Worm (Caenorhabditis elegans) whole organism, L4 larva: Measurements from ENCODE around the gene H25K10.1.
A peak's percentile ranks its signal among the peaks of the same experiment; 100 is the strongest.

Experiments
- D1046.2 ChIP-seq: fragments of 200-800 bp; sonication (Bioruptor generic); IDR thresholded peaks from 2 replicates; pipeline ENCODE4 v1.3.6; 2022; ENCODE audit warnings: missing genetic modification characterization, missing compliant biosample characterization
- F49E8.2 ChIP-seq: sonication (generic microtip); optimal IDR thresholded peaks from 2 replicates; lab custom pipeline; 2016; ENCODE audit warnings: missing compliant biosample characterization, mild to moderate bottlenecking, missing genetic modification characterization, borderline replicate concordance
- ZK546.5 ChIP-seq, 2 experiments: sonication (generic microtip); optimal IDR thresholded peaks; 2 replicates each; lab custom pipeline; 2017; ENCODE audit warnings: missing biosample characterization in 2 of 2, missing genetic modification characterization in 2 of 2
- aha-1 ChIP-seq: fragments of 150-350 bp; peaks from one replicate; lab custom pipeline; 2014; ENCODE audit warnings: missing biosample characterization, missing genetic modification characterization
- aly-2 ChIP-seq: sonication (generic microtip); optimal IDR thresholded peaks from 2 replicates; lab custom pipeline; 2018; ENCODE audit warnings: missing biosample characterization, missing genetic modification characterization
- arid-1 ChIP-seq: fragments of 200-800 bp; sonication (Bioruptor generic); conservative IDR thresholded peaks from 2 replicates; pipeline ENCODE4 v1.3.6; 2022; ENCODE audit warnings: missing genetic modification reagents, missing genetic modification characterization, missing compliant biosample characterization
- attf-4 ChIP-seq: sonication (generic microtip); optimal IDR thresholded peaks from 3 replicates; lab custom pipeline; 2017; ENCODE audit warnings: missing biosample characterization, missing genetic modification characterization
- ceh-32 ChIP-seq: sonication (generic microtip); optimal IDR thresholded peaks from 2 replicates; lab custom pipeline; 2016; ENCODE audit warnings: mild to moderate bottlenecking, missing genetic modification characterization, missing compliant biosample characterization; ENCODE audit not compliant: poor library complexity
- ceh-82 ChIP-seq: sonication (generic microtip); optimal IDR thresholded peaks from 2 replicates; lab custom pipeline; 2017; ENCODE audit warnings: missing biosample characterization, missing genetic modification characterization
- daf-16 ChIP-seq, 3 experiments: sonication (generic microtip); optimal IDR thresholded peaks; 2 replicates each; lab custom pipeline; 2016 to 2017; ENCODE audit warnings: missing genetic modification characterization in 3 of 3, missing genetic modification reagents in 3 of 3, mild to moderate bottlenecking in 2 of 3, missing compliant biosample characterization in 2 of 3, missing biosample characterization in 1 of 3, moderate library complexity in 1 of 3
- dmd-8 ChIP-seq: fragments of 200-800 bp; sonication (Bioruptor generic); IDR thresholded peaks from 2 replicates; pipeline ENCODE4 v1.3.6; 2022; ENCODE audit warnings: missing genetic modification characterization, missing compliant biosample characterization
- egl-27 ChIP-seq: sonication (generic microtip); optimal IDR thresholded peaks from 3 replicates; lab custom pipeline; 2017; ENCODE audit warnings: missing biosample characterization, missing genetic modification reagents, missing genetic modification characterization
- fkh-10 ChIP-seq: fragments of 150-350 bp; optimal IDR thresholded peaks from 2 replicates; lab custom pipeline; 2014; ENCODE audit warnings: missing biosample characterization, missing genetic modification reagents, missing genetic modification characterization
- hif-1 ChIP-seq, 2 experiments: sonication (generic microtip); optimal IDR thresholded peaks; 2 replicates each; lab custom pipeline; 2016 to 2017; ENCODE audit warnings: missing compliant biosample characterization in 2 of 2, missing genetic modification characterization in 2 of 2, missing genetic modification reagents in 2 of 2, missing genotype in 2 of 2, mild to moderate bottlenecking in 1 of 2
- hlh-11 ChIP-seq: fragments of 200-800 bp; sonication (Bioruptor generic); optimal IDR thresholded peaks from 2 replicates; lab custom pipeline; 2018; ENCODE audit warnings: mild to moderate bottlenecking, missing genetic modification characterization, missing compliant biosample characterization
- hmg-1.1 ChIP-seq: fragments of 200-800 bp; sonication (Bioruptor generic); IDR thresholded peaks from 2 replicates; pipeline ENCODE4 v1.3.6; 2022; ENCODE audit warnings: missing genetic modification reagents, missing genetic modification characterization, missing compliant biosample characterization
- lim-7 ChIP-seq: fragments of 200-800 bp; sonication (Bioruptor generic); IDR thresholded peaks from 2 replicates; pipeline ENCODE4 v1.3.6; 2022; ENCODE audit warnings: missing genetic modification characterization, missing compliant biosample characterization
- lin-13 ChIP-seq: fragments of 150-350 bp; optimal IDR thresholded peaks from 2 replicates; lab custom pipeline; 2014; ENCODE audit warnings: missing biosample characterization, missing genetic modification reagents, missing genetic modification characterization
- lin-39 ChIP-seq: fragments of 150-350 bp; optimal IDR thresholded peaks from 2 replicates; lab custom pipeline; 2014; ENCODE audit warnings: missing biosample characterization, missing genetic modification reagents, missing genetic modification characterization
- mdt-29 ChIP-seq: fragments of 200-800 bp; sonication (Bioruptor generic); IDR thresholded peaks from 2 replicates; pipeline ENCODE4 v1.3.6; 2022; ENCODE audit warnings: missing genetic modification reagents, missing genetic modification characterization, missing compliant biosample characterization
- mes-2 ChIP-seq: sonication (generic microtip); optimal IDR thresholded peaks from 2 replicates; lab custom pipeline; 2016; ENCODE audit warnings: missing genotype, mild to moderate bottlenecking, missing genetic modification characterization, missing compliant biosample characterization; ENCODE audit not compliant: poor library complexity, severe bottlenecking
- nhr-102 ChIP-seq: sonication (generic microtip); optimal IDR thresholded peaks from 2 replicates; lab custom pipeline; 2016; ENCODE audit warnings: mild to moderate bottlenecking, missing genetic modification characterization, moderate library complexity, missing compliant biosample characterization
- nhr-237 ChIP-seq: sonication (generic microtip); optimal IDR thresholded peaks from 2 replicates; lab custom pipeline; 2017; ENCODE audit warnings: missing biosample characterization, missing genetic modification characterization
- nhr-6 ChIP-seq: fragments of 150-350 bp; optimal IDR thresholded peaks from 2 replicates; lab custom pipeline; 2014; ENCODE audit warnings: missing biosample characterization, missing genetic modification characterization
- nhr-76 ChIP-seq: fragments of 150-350 bp; optimal IDR thresholded peaks from 2 replicates; lab custom pipeline; 2014; ENCODE audit warnings: missing biosample characterization, missing genetic modification characterization
- nhr-77 ChIP-seq: fragments of 150-350 bp; optimal IDR thresholded peaks from 2 replicates; lab custom pipeline; 2014; ENCODE audit warnings: missing biosample characterization, missing genetic modification characterization
- pha-4 ChIP-seq, 2 experiments: fragments of 150-350 bp in 1 of 2; fragments of 200-800 bp in 1 of 2; sonication (Bioruptor generic) in 1 of 2; IDR thresholded peaks in 1 of 2; optimal IDR thresholded peaks in 1 of 2; 2 replicates each; pipeline versions ENCODE4 v1.3.6 to Lab custom; 2014 to 2022; ENCODE audit warnings: missing genetic modification characterization in 2 of 2, missing genetic modification reagents in 2 of 2, missing biosample characterization in 1 of 2, missing compliant biosample characterization in 1 of 2
- php-3 ChIP-seq: fragments of 200-800 bp; sonication (Bioruptor generic); IDR thresholded peaks from 2 replicates; pipeline ENCODE4 v1.3.6; 2022; ENCODE audit warnings: missing genetic modification reagents, missing genetic modification characterization, missing compliant biosample characterization
- pqm-1 ChIP-seq: sonication (generic microtip); optimal IDR thresholded peaks from 2 replicates; lab custom pipeline; 2017; ENCODE audit warnings: missing biosample characterization, missing genetic modification characterization
- skn-1 ChIP-seq: fragments of 150-350 bp; optimal IDR thresholded peaks from 2 replicates; lab custom pipeline; 2014; ENCODE audit warnings: missing biosample characterization, missing genetic modification characterization
- snpc-1.2 ChIP-seq: fragments of 200-800 bp; sonication (Bioruptor generic); IDR thresholded peaks from 2 replicates; pipeline ENCODE4 v1.3.6; 2022; ENCODE audit warnings: missing genetic modification reagents, missing genetic modification characterization, missing compliant biosample characterization
- snpc-4 ChIP-seq: fragments of 150-350 bp; optimal IDR thresholded peaks from 2 replicates; lab custom pipeline; 2014; ENCODE audit warnings: missing biosample characterization, missing genetic modification characterization
- tag-97 ChIP-seq: fragments of 200-800 bp; sonication (Bioruptor generic); IDR thresholded peaks from 2 replicates; pipeline ENCODE4 v1.3.6; 2022; ENCODE audit warnings: missing genetic modification characterization, missing compliant biosample characterization
- unc-62 ChIP-seq, 3 experiments: fragments of 150-350 bp in 1 of 3; sonication (generic microtip); optimal IDR thresholded peaks in 2 of 3; peaks in 1 of 3; 1 replicate in 1 of 3; 2 replicates in 2 of 3; lab custom pipeline; 2014 to 2017; ENCODE audit warnings: missing biosample characterization in 3 of 3, missing genetic modification characterization in 3 of 3, missing genetic modification reagents in 3 of 3, missing genotype in 1 of 3
- zfp-3 ChIP-seq: fragments of 200-800 bp; sonication (Bioruptor generic); conservative IDR thresholded peaks from 2 replicates; pipeline ENCODE4 v1.3.6; 2022; ENCODE audit warnings: missing genetic modification reagents, missing genetic modification characterization, missing compliant biosample characterization
- zip-2 ChIP-seq: fragments of 150-350 bp; optimal IDR thresholded peaks from 2 replicates; lab custom pipeline; 2014; ENCODE audit warnings: missing biosample characterization, missing genetic modification characterization
- ztf-7 ChIP-seq: fragments of 150-350 bp; optimal IDR thresholded peaks from 2 replicates; lab custom pipeline; 2014; ENCODE audit warnings: missing biosample characterization, missing genetic modification characterization

The H25K10.1 gene

ce11 chrIV:16203373-16203772 is 1.2 kb downstream of the H25K10.1 start (continued):
- TF ChIP-seq arid-1 (GFP tag; lab: Robert Waterston, UW) (no peak), lim-7 (GFP tag; lab: Robert Waterston, UW) (no peak), pqm-1 (tag; lab: Kevin White, UChicago) (peak; percentile 83), unc-62 (GFP tag; optimal IDR thresholded peaks at IDR 0.05 in 1 of 2; lab: Kevin White, UChicago) (no peak), unc-62 (tag; optimal IDR thresholded peaks at IDR 0.05; lab: Kevin White, UChicago) (no peak), skn-1 (tag; lab: Kevin White, UChicago) (no peak)

ce11 chrIV:16209440-16209839 is 7.3 kb downstream of the H25K10.1 start:
- TF ChIP-seq snpc-1.2 (GFP tag; lab: Robert Waterston, UW): peak; percentile 86

- TF ChIP-seq aly-2 (tag; lab: Kevin White, UChicago): no peak
- no peak for TF ChIP-seq pha-4 (GFP tag; IDR thresholded peaks at IDR 0.05; lab: Robert Waterston, UW)
- TF ChIP-seq pha-4 (tag; optimal IDR thresholded peaks at IDR 0.05; lab: Kevin White, UChicago): no peak
- TF ChIP-seq ceh-82 (tag; lab: Kevin White, UChicago): no peak
- no peak for TF ChIP-seq nhr-102
- TF ChIP-seq skn-1 (tag; lab: Kevin White, UChicago): no peak
- TF ChIP-seq dmd-8 (GFP tag; lab: Robert Waterston, UW): no peak
- no peak for TF ChIP-seq fkh-10 (GFP tag; lab: Kevin White, UChicago)
- no peak for TF ChIP-seq hmg-1.1
- TF ChIP-seq nhr-237 (tag; lab: Kevin White, UChicago): no peak
- TF ChIP-seq hif-1 (tag; optimal IDR thresholded peaks at IDR 0.05; lab: Kevin White, UChicago): no peak
- TF ChIP-seq php-3: no peak
- no peak for TF ChIP-seq mdt-29 (GFP tag; lab: Robert Waterston, UW)
- TF ChIP-seq nhr-77: no peak
- no peak for TF ChIP-seq nhr-76
- TF ChIP-seq nhr-6 (tag; lab: Kevin White, UChicago): no peak
- TF ChIP-seq lin-39 (tag; lab: Kevin White, UChicago): no peak
- TF ChIP-seq, all 104 proteins: peak for 0
Observed at ce11 chrIV:16210913-16211312, 8.7 kb downstream of the H25K10.1 start, which contains the start of gene H25K10.2. TSS of gene H25K10.2 (minus strand) at chrIV:16211013.

ce11 chrIV:16216165-16216564 is 14.0 kb downstream of the H25K10.1 start:
- TF ChIP-seq snpc-1.2 (GFP tag; lab: Robert Waterston, UW) (peak; percentile 57; the same call in 1 of the 2 replicates), unc-62 (GFP tag; optimal IDR thresholded peaks at IDR 0.05 in 1 of 2; lab: Kevin White, UChicago) (peak in 1 of 2 experiments; percentile 18), unc-62 (tag; optimal IDR thresholded peaks at IDR 0.05; lab: Kevin White, UChicago) (no peak), egl-27 (tag; lab: Kevin White, UChicago) (no peak)

ce11 chrIV:16220688-16221087 is 18.5 kb downstream of the H25K10.1 start:
- peak; percentile 78 for TF ChIP-seq snpc-1.2 (GFP tag; lab: Robert Waterston, UW)
- no peak for TF ChIP-seq lin-13 (GFP tag; lab: Kevin White, UChicago)
- TF ChIP-seq, all 104 proteins: peak for 1

- TF ChIP-seq D1046.2 (GFP tag; lab: Robert Waterston, UW) (no peak), F49E8.2 (no peak), attf-4 (tag; lab: Kevin White, UChicago) (no peak), lin-13 (GFP tag; lab: Kevin White, UChicago) (no peak), zip-2 (no peak), ztf-7 (no peak), ceh-32 (tag; lab: Kevin White, UChicago) (no peak), ZK546.5 (tag; optimal IDR thresholded peaks at IDR 0.05; lab: Kevin White, UChicago) (no peak), fkh-10 (GFP tag; lab: Kevin White, UChicago) (no peak), tag-97 (GFP tag; lab: Robert Waterston, UW) (no peak), mes-2 (tag; lab: Kevin White, UChicago) (no peak), zfp-3 (GFP tag; lab: Robert Waterston, UW) (no peak), hlh-11 (no peak), daf-16 (GFP tag; optimal IDR thresholded peaks at IDR 0.05; lab: Kevin White, UChicago) (no peak), daf-16 (tag; optimal IDR thresholded peaks at IDR 0.05; lab: Kevin White, UChicago) (no peak), snpc-4 (tag; lab: Kevin White, UChicago) (no peak), aha-1 (tag; lab: Kevin White, UChicago) (no peak)
Observed at ce11 chrIV:16221559-16221958, 19.4 kb downstream of the H25K10.1 start, which contains the start of gene srv-11. TSS of gene srv-11 (minus strand) at chrIV:16221659.
